Worm (Caenorhabditis elegans): ENCODE measurements around the gene H35B03.1.
A peak's percentile ranks its signal among the peaks of the same experiment; 100 is the strongest.

The H35B03.1 gene

DNA sequence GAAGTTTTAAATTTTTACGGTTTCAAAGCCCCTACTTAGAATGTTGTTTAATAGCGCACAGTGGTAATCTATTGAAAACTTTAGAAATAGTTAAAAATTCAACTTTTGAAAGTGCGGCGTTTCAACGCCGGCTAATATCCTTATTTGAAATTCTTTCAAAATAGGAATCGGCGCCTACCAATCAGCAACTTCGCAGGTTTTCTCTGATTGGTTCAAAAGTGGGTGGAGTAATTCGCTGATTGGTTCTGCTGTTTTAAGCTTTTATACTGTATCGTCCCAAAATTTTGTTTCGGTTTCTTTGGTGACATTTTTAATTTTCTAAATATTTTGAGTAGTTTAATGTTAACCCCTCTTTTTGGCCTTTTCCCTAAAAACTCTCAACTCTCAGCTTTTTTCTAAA is 26.6 kb downstream of the H35B03.1 start:
- no peak for TF ChIP-seq ZK546.5 (tag; optimal IDR thresholded peaks at IDR 0.05)
- TF ChIP-seq ceh-82 (tag; optimal IDR thresholded peaks at IDR 0.05), result no peak
- TF ChIP-seq snpc-4 (tag; optimal IDR thresholded peaks at IDR 0.05), result no peak
- TF ChIP-seq sem-4 (tag; optimal IDR thresholded peaks at IDR 0.05), result no peak
- no peak for TF ChIP-seq mab-5 (tag; optimal IDR thresholded peaks at IDR 0.05)
- no peak for TF ChIP-seq peb-1 (tag; optimal IDR thresholded peaks at IDR 0.05)
- no peak for TF ChIP-seq nhr-10 (tag; optimal IDR thresholded peaks at IDR 0.05)

DNA sequence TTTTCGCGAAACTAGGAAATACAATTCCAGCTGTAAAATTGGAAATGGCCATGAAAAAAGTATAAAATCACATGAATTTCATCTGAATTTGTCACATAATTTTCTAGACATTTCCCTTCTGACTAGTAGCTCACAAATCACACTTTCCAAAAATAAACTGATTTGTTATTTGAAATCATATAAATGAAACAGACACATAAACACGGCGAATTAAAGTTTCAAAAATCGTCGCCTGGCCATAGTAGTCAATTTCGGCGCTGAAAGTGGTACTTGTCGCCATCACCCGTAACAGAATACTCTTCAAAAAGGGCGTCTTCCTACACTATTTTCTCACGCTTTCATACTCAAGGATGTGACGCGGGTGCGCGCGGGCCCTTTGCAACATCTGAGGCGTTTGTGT is 27.3 kb downstream of the H35B03.1 start:
- TF ChIP-seq peb-1 (tag; optimal IDR thresholded peaks at IDR 0.05) (no peak), nhr-25 (tag; optimal IDR thresholded peaks at IDR 0.05) (peak; percentile 57)

- TF ChIP-seq egl-27 (tag; optimal IDR thresholded peaks at IDR 0.05) (peak; percentile 46), nhr-237 (tag; optimal IDR thresholded peaks at IDR 0.05) (no peak), blmp-1 (tag; optimal IDR thresholded peaks at IDR 0.05; ENCODE audit: insufficient read depth) (no peak), peb-1 (tag; optimal IDR thresholded peaks at IDR 0.05) (no peak), ZK546.5 (tag; optimal IDR thresholded peaks at IDR 0.05) (no peak), lin-13 (GFP tag; optimal IDR thresholded peaks at IDR 0.05) (no peak), sma-9 (GFP tag; optimal IDR thresholded peaks at IDR 0.05) (peak; percentile 69), sma-9 (tag; optimal IDR thresholded peaks at IDR 0.05) (no peak), skn-1 (tag; optimal IDR thresholded peaks at IDR 0.05) (no peak), zag-1 (tag; optimal IDR thresholded peaks at IDR 0.05) (no peak), mbf-1 (tag; optimal IDR thresholded peaks at IDR 0.05) (no peak), mab-5 (tag; optimal IDR thresholded peaks at IDR 0.05) (no peak), dmd-4 (tag; optimal IDR thresholded peaks at IDR 0.05) (no peak), unc-62 (GFP tag; optimal IDR thresholded peaks at IDR 0.05) (no peak), F13H6.1 (tag; optimal IDR thresholded peaks at IDR 0.05) (peak; percentile 80), unc-55 (GFP tag; optimal IDR thresholded peaks at IDR 0.05) (no peak), elt-1 (tag; optimal IDR thresholded peaks at IDR 0.05) (no peak), ztf-11 (tag; optimal IDR thresholded peaks at IDR 0.05) (no peak), lsy-2 (tag; optimal IDR thresholded peaks at IDR 0.05) (peak in 1 of 2 experiments; percentile 45), Y55F3AM.14 (GFP tag; optimal IDR thresholded peaks at IDR 0.05) (no peak), nhr-25 (tag; optimal IDR thresholded peaks at IDR 0.05) (no peak), nhr-77 (tag; optimal IDR thresholded peaks at IDR 0.05) (no peak), lin-11 (tag; optimal IDR thresholded peaks at IDR 0.05) (no peak), ceh-16 (tag; optimal IDR thresholded peaks at IDR 0.05) (no peak), sem-4 (tag; optimal IDR thresholded peaks at IDR 0.05) (no peak), C34F6.9 (tag; optimal IDR thresholded peaks at IDR 0.05) (peak; percentile 47), nhr-11 (tag; optimal IDR thresholded peaks at IDR 0.05) (no peak), mdl-1 (tag; optimal IDR thresholded peaks at IDR 0.05) (peak; percentile 17 to 76), nhr-129 (tag; optimal IDR thresholded peaks at IDR 0.05) (peak; percentile 73), fos-1 (tag; optimal IDR thresholded peaks at IDR 0.05) (no peak), R02D3.7 (tag; optimal IDR thresholded peaks at IDR 0.05) (no peak), ztf-4 (tag; optimal IDR thresholded peaks at IDR 0.05) (no peak), elt-3 (tag; optimal IDR thresholded peaks at IDR 0.05) (no peak), nhr-21 (tag; optimal IDR thresholded peaks at IDR 0.05) (no peak), crh-2 (tag; optimal IDR thresholded peaks at IDR 0.05) (no peak), gmeb-1 (tag; optimal IDR thresholded peaks at IDR 0.05) (no peak), aly-2 (tag; optimal IDR thresholded peaks at IDR 0.05) (no peak)
Measured at ce11 chrIV:5753253-5753652, 27.9 kb downstream of the H35B03.1 start.

DNA sequence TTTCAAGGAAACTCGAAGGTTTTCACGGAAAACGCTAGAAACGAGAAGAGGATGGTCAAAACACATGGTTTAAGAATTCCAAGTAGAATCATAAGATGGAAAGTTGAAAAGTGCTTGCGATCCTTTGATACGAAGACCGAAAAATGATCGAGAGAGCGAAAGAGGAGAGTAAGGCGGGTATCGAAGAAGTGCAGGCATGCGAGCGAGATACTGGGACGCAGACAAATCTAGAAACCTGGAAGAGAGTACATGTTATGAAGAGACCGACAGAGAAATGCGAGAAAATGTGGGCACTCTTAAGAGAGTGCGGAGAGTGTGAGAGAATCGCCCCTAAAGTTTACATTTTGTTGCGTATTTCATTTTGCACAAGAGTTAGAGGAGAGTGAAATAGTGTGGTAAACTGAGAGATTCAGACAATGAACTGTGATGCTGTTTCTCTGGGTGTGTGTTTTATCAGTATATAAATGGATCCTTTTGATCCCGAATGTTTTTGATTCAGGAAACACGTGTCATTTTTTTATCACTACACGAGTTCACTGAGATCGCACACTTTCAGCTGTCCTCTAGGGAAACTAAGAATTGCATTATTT is 28.6 kb downstream of the H35B03.1 start:
- no peak for TF ChIP-seq unc-62 (GFP tag; optimal IDR thresholded peaks at IDR 0.05)
- peak; percentile 97 for TF ChIP-seq sma-9 (GFP tag; optimal IDR thresholded peaks at IDR 0.05)
- peak; percentile 23 for TF ChIP-seq sma-9 (tag; optimal IDR thresholded peaks at IDR 0.05)
- TF ChIP-seq F13H6.1 (tag; optimal IDR thresholded peaks at IDR 0.05), result peak; percentile 96
- peak; percentile 45 to 86 for TF ChIP-seq mdl-1 (tag; optimal IDR thresholded peaks at IDR 0.05)
- TF ChIP-seq egl-27 (tag; optimal IDR thresholded peaks at IDR 0.05), result peak; percentile 81
- peak; percentile 91 for TF ChIP-seq sem-4 (tag; optimal IDR thresholded peaks at IDR 0.05)
- no peak for TF ChIP-seq lin-11 (tag; optimal IDR thresholded peaks at IDR 0.05)
- peak; percentile 60 for TF ChIP-seq fos-1 (tag; optimal IDR thresholded peaks at IDR 0.05)
- TF ChIP-seq nhr-129 (tag; optimal IDR thresholded peaks at IDR 0.05), result peak; percentile 81
- TF ChIP-seq ztf-4 (tag; optimal IDR thresholded peaks at IDR 0.05), result peak; percentile 71
- no peak for TF ChIP-seq ztf-11 (tag; optimal IDR thresholded peaks at IDR 0.05)
- peak; percentile 81 for TF ChIP-seq sma-3 (GFP tag; optimal IDR thresholded peaks at IDR 0.05)
- no peak for TF ChIP-seq skn-1 (tag; optimal IDR thresholded peaks at IDR 0.05)
- TF ChIP-seq ama-1 (optimal IDR thresholded peaks at IDR 0.05), result peak; percentile 33
- peak; percentile 84 for TF ChIP-seq crh-2 (tag; optimal IDR thresholded peaks at IDR 0.05)
- peak; percentile 13 to 81 for TF ChIP-seq lsy-2 (tag; optimal IDR thresholded peaks at IDR 0.05)
- peak; percentile 90 for TF ChIP-seq nhr-21 (tag; optimal IDR thresholded peaks at IDR 0.05)
- TF ChIP-seq lin-13 (GFP tag; optimal IDR thresholded peaks at IDR 0.05), result peak; percentile 69
- TF ChIP-seq zag-1 (tag; optimal IDR thresholded peaks at IDR 0.05), result no peak
- TF ChIP-seq Y55F3AM.14 (GFP tag; optimal IDR thresholded peaks at IDR 0.05), result peak; percentile 23
- peak; percentile 12 for TF ChIP-seq snpc-4 (tag; optimal IDR thresholded peaks at IDR 0.05)
- peak; percentile 71 for TF ChIP-seq nhr-25 (tag; optimal IDR thresholded peaks at IDR 0.05)
- TF ChIP-seq nhr-6 (tag; optimal IDR thresholded peaks at IDR 0.05), result peak; percentile 81
- TF ChIP-seq R02D3.7 (tag; optimal IDR thresholded peaks at IDR 0.05), result no peak
- TF ChIP-seq gmeb-1 (tag; optimal IDR thresholded peaks at IDR 0.05), result peak; percentile 62
- TF ChIP-seq unc-55 (GFP tag; optimal IDR thresholded peaks at IDR 0.05), result peak; percentile 79
- peak; percentile 65 for TF ChIP-seq blmp-1 (tag; optimal IDR thresholded peaks at IDR 0.05; ENCODE audit: insufficient read depth)
- no peak for TF ChIP-seq ceh-16 (tag; optimal IDR thresholded peaks at IDR 0.05)
- TF ChIP-seq C34F6.9 (tag; optimal IDR thresholded peaks at IDR 0.05), result peak; percentile 73

Measured in whole organism, L2 larva.